Worm (Caenorhabditis elegans): Measurements from ENCODE around the gene F54H12.7.

- TF ChIP-seq cog-1 (tag; optimal IDR thresholded peaks at IDR 0.05) (no peak), T22C8.4 (GFP tag; IDR thresholded peaks at IDR 0.05) (no peak), flt-1 (GFP tag; IDR thresholded peaks at IDR 0.05) (no peak), ref-1 (GFP tag; conservative IDR thresholded peaks at IDR 0.05) (no peak)
Observed at ce11 chrIII:7952077-7952765, 16.9 kb upstream of the F54H12.7 start, which contains the start of gene C29E4.15.

Data from whole organism, midembryonic.